Worm (Caenorhabditis elegans) whole organism, L2 larva: ENCODE data around the gene mrps-33.

ENCODE experiments used
- ama-1 ChIP-seq: fragments of 150-350 bp; optimal IDR thresholded peaks from 2 replicates; lab custom pipeline; 2018; ENCODE audit warnings: inconsistent platforms
- elt-3 ChIP-seq: sonication (generic microtip); optimal IDR thresholded peaks from 2 replicates; lab custom pipeline; 2017; ENCODE audit warnings: missing biosample characterization, missing genetic modification characterization
- lin-39 ChIP-seq: fragments of 150-350 bp; optimal IDR thresholded peaks from 2 replicates; lab custom pipeline; 2014; ENCODE audit warnings: missing biosample characterization, missing genetic modification reagents, missing genetic modification characterization
- nhr-237 ChIP-seq: fragments of 150-350 bp; optimal IDR thresholded peaks from 2 replicates; lab custom pipeline; 2014; ENCODE audit warnings: missing biosample characterization, missing genetic modification characterization
- nhr-77 ChIP-seq: fragments of 150-350 bp; optimal IDR thresholded peaks from 2 replicates; lab custom pipeline; 2014; ENCODE audit warnings: missing biosample characterization, missing genetic modification characterization

DNA sequence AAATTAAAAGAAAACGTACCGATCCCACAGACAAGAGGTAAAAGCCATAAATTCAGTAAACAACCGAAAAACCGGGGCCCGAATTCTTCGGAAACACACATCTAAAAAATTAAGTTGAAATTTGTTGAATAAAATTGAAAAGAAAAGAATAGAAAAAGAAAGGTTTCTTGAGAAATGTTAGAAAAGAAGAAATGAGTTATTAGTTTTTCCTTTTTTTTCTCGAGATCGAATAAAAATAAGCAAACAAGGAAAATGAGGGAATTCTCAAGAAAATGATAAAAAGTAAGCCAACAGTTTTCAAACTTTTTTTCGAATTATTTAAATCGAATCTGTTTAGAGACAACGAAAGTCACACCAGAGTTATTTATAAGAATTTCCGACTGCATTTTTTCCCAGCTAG lies 34.3 kb downstream of the mrps-33 start, which contains the start of gene H23L24.4:
- no peak for TF ChIP-seq elt-3 (tag; lab: Kevin White, UChicago)
- no peak for TF ChIP-seq nhr-77 (tag; lab: Kevin White, UChicago)
- no peak for TF ChIP-seq ama-1 (lab: Kevin White, UChicago)
- no peak for TF ChIP-seq nhr-237 (tag; lab: Kevin White, UChicago)
- no peak for TF ChIP-seq lin-39 (tag; lab: Kevin White, UChicago)
